Worm (Caenorhabditis elegans) whole organism, L4 larva: ENCODE measurements around the gene ace-3.

Experiments
- aly-2 ChIP-seq: sonication (generic microtip); optimal IDR thresholded peaks from 2 replicates; lab custom pipeline; 2018; ENCODE audit warnings: missing biosample characterization, missing genetic modification characterization
- attf-4 ChIP-seq: sonication (generic microtip); optimal IDR thresholded peaks from 3 replicates; lab custom pipeline; 2017; ENCODE audit warnings: missing biosample characterization, missing genetic modification characterization
- cey-2 ChIP-seq: sonication (generic microtip); optimal IDR thresholded peaks from 3 replicates; lab custom pipeline; 2017; ENCODE audit warnings: missing genetic modification characterization, mild to moderate bottlenecking, missing compliant biosample characterization, antibody characterized with exemption, borderline replicate concordance; ENCODE audit not compliant: insufficient read depth
- dpl-1 ChIP-seq: fragments of 150-350 bp; optimal IDR thresholded peaks from 2 replicates; lab custom pipeline; 2014; ENCODE audit warnings: missing biosample characterization, missing genetic modification reagents, missing genetic modification characterization
- hlh-30 ChIP-seq: sonication (generic microtip); optimal IDR thresholded peaks from 2 replicates; lab custom pipeline; 2017; ENCODE audit warnings: antibody characterized with exemption, mild to moderate bottlenecking, missing genetic modification characterization, missing compliant biosample characterization; ENCODE audit not compliant: insufficient read depth
- jun-1 ChIP-seq: fragments of 150-350 bp; optimal IDR thresholded peaks from 2 replicates; lab custom pipeline; 2014; ENCODE audit warnings: missing biosample characterization, missing genetic modification reagents, missing genetic modification characterization
- nhr-10 ChIP-seq: fragments of 150-350 bp; optimal IDR thresholded peaks from 2 replicates; lab custom pipeline; 2014; ENCODE audit warnings: missing biosample characterization, missing genetic modification characterization
- skn-1 ChIP-seq: fragments of 150-350 bp; optimal IDR thresholded peaks from 2 replicates; lab custom pipeline; 2014; ENCODE audit warnings: missing biosample characterization, missing genetic modification characterization
- snpc-4 ChIP-seq: fragments of 150-350 bp; optimal IDR thresholded peaks from 2 replicates; lab custom pipeline; 2014; ENCODE audit warnings: missing biosample characterization, missing genetic modification characterization
- vab-7 ChIP-seq: fragments of 200-800 bp; sonication (Bioruptor generic); IDR thresholded peaks from 2 replicates; pipeline ENCODE4 v1.3.6; 2022; ENCODE audit warnings: missing genetic modification reagents, missing genetic modification characterization, missing compliant biosample characterization
- zip-11 ChIP-seq: fragments of 200-800 bp; sonication (Bioruptor generic); IDR thresholded peaks from 2 replicates; pipeline ENCODE4 v1.3.6; 2022; ENCODE audit warnings: missing genetic modification characterization, missing compliant biosample characterization
- zip-2 ChIP-seq: fragments of 150-350 bp; optimal IDR thresholded peaks from 2 replicates; lab custom pipeline; 2014; ENCODE audit warnings: missing biosample characterization, missing genetic modification characterization

DNA sequence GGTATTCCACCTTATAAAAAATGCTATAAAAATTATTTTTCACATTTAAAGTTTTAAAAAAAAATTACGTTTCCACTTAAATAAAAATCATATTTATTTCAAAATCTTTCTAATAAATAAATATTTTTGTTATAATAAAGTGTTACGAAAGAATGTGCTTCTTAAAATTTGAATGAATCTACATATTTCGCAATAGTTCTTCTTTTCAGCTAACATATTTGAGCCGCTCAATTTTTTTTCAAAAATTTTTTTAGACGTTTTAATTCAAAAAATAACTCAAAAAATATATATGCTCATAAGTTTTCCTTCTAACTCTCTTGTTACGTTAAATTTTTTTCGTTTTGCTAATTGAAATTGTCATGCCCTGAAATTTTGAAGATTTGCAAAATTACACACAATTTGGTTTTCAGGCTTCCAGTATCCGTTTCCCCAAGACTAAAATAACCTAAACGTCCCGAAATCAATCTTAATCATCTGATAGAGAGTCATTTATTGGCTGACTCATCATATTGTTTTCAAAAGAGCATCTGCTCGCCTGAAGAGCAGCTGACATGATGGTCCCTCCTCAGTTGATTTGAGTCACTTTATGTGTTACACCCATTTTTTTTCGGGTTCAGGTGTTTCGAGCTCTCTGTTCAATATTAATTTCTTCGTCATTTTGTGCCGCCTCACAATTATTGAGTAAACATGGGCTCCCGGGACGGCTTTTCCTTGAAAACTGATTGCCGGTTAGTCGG, 27.0 kb upstream of the ace-3 start, which contains the start of gene efhd-1:
- TF ChIP-seq nhr-10 (no peak), skn-1 (tag; lab: Kevin White, UChicago) (no peak), hlh-30 (tag; lab: Kevin White, UChicago) (no peak), zip-2 (tag; lab: Kevin White, UChicago) (no peak), attf-4 (tag; lab: Kevin White, UChicago) (no peak), aly-2 (tag; lab: Kevin White, UChicago) (no peak), jun-1 (tag; lab: Kevin White, UChicago) (no peak), dpl-1 (GFP tag; lab: Kevin White, UChicago) (no peak), vab-7 (GFP tag; lab: Robert Waterston, UW) (no peak), cey-2 (no peak), snpc-4 (tag; lab: Kevin White, UChicago) (no peak), zip-11 (GFP tag; lab: Robert Waterston, UW) (no peak)
